Fruit fly (Drosophila melanogaster): Measurements from ENCODE around the gene CAH5.
A peak's percentile ranks its signal among the peaks of the same experiment; 100 is the strongest.

CAH5 gene

DNA sequence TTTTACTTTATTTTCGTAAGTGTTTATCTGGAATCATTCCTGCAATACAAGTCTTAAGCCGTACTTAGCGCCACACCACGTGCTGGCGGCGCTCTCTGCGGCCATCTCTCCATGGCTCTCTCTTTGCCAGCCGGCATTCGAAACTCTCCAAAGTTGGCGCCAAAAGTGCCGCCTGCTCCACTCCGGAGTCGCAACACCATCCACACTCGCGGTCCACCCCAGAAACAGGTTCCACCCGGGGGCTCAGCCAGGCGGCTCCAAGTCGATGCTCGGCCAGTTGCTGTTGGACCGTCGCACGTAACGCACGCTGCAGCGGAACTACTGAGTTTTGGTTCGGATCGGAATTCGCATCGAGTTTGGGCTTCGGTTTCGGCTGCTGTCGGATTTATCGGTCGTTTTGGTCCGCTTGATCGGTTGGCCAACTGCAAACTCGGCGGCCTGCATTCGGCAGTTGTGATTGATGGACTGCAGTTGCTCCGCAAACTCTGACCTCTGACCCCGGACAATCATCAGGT, 48.5 kb downstream of the CAH5 start, which contains the start of gene CG34347 (continued):
- TF ChIP-seq seq (GFP tag; IDR thresholded peaks at IDR 0.05) = 0 out of 2 replicates have a peak, but pooled peaks have one; percentile 9
- no peak for TF ChIP-seq CG1832 (GFP tag; optimal IDR thresholded peaks at IDR 0.05)
- TF ChIP-seq Mrtf (GFP tag; IDR thresholded peaks at IDR 0.05) = no peak
- no peak for TF ChIP-seq CG6854 (GFP tag; optimal IDR thresholded peaks at IDR 0.05)
- TF ChIP-seq ken (GFP tag; IDR thresholded peaks at IDR 0.05) = 0 out of 3 replicates have a peak, but pooled peaks have one; percentile 45
- TF ChIP-seq Asciz (GFP tag; optimal IDR thresholded peaks at IDR 0.05) = no peak
- TF ChIP-seq CG10462 (GFP tag; optimal IDR thresholded peaks at IDR 0.05) = no peak
- TF ChIP-seq Deaf1 (tag; optimal IDR thresholded peaks at IDR 0.05) = peak; percentile 93
- no peak for TF ChIP-seq Atf-2 (GFP tag; optimal IDR thresholded peaks at IDR 0.05)
- no peak for TF ChIP-seq CG6765 (GFP tag; optimal IDR thresholded peaks at IDR 0.05)
- TF ChIP-seq CG8944 (GFP tag; optimal IDR thresholded peaks at IDR 0.05) = no peak
- 0 out of 3 replicates have a peak, but pooled peaks have one; percentile 5 for TF ChIP-seq CG2889 (GFP tag; IDR thresholded peaks at IDR 0.05)
- TF ChIP-seq Sox100B (GFP tag; optimal IDR thresholded peaks at IDR 0.05) = no peak
- peak; percentile 33 for TF ChIP-seq Fer1 (GFP tag; optimal IDR thresholded peaks at IDR 0.05)
- TF ChIP-seq CG1024 (GFP tag; IDR thresholded peaks at IDR 0.05) = no peak
- TF ChIP-seq CG10147 (GFP tag; optimal IDR thresholded peaks at IDR 0.05) = no peak
- no peak for TF ChIP-seq sima (GFP tag; optimal IDR thresholded peaks at IDR 0.05)
- no peak for TF ChIP-seq CG1602 (GFP tag; optimal IDR thresholded peaks at IDR 0.05)
- no peak for TF ChIP-seq Optix (GFP tag; IDR thresholded peaks at IDR 0.05)
- TF ChIP-seq pum (GFP tag; optimal IDR thresholded peaks at IDR 0.05) = no peak
- TF ChIP-seq CG17385 (GFP tag; optimal IDR thresholded peaks at IDR 0.05) = no peak
- TF ChIP-seq corto (GFP tag; optimal IDR thresholded peaks at IDR 0.05) = no peak
- TF ChIP-seq mirr (GFP tag; optimal IDR thresholded peaks at IDR 0.05) = peak; percentile 38
- TF ChIP-seq nerfin-1 (tag; optimal IDR thresholded peaks at IDR 0.05) = no peak
- no peak for TF ChIP-seq Tbp (GFP tag; optimal IDR thresholded peaks at IDR 0.05)
- TF ChIP-seq emc (GFP tag; optimal IDR thresholded peaks at IDR 0.05) = no peak
- TF ChIP-seq Ptx1 (GFP tag; IDR thresholded peaks at IDR 0.05) = no peak

dm6 chr3R:31312287-31312686, 49.9 kb downstream of the CAH5 start:
- no peak for TF ChIP-seq ssp (GFP tag; IDR thresholded peaks at IDR 0.05)
- no peak for TF ChIP-seq CG15479 (GFP tag; optimal IDR thresholded peaks at IDR 0.05)
- TF ChIP-seq CG17385 (GFP tag; optimal IDR thresholded peaks at IDR 0.05) = no peak
- TF ChIP-seq Meics (GFP tag; optimal IDR thresholded peaks at IDR 0.05) = no peak
- TF ChIP-seq aop (GFP tag; IDR thresholded peaks at IDR 0.05) = peak; percentile 38; the same call in 1 of the 2 replicates
- TF ChIP-seq CG7987 (GFP tag; optimal IDR thresholded peaks at IDR 0.05) = no peak
- TF ChIP-seq Poxn (GFP tag; IDR thresholded peaks at IDR 0.05) = no peak
- no peak for TF ChIP-seq CG9437 (GFP tag; optimal IDR thresholded peaks at IDR 0.05)
- TF ChIP-seq prd (optimal IDR thresholded peaks at IDR 0.05) = no peak
- TF ChIP-seq prd (GFP tag; IDR thresholded peaks at IDR 0.05) = 0 out of 3 replicates have a peak, but pooled peaks have one; percentile 9
- peak in 1 of 2 experiments; percentile 28 for TF ChIP-seq bsh (GFP tag; optimal IDR thresholded peaks at IDR 0.05)
- TF ChIP-seq CG17912 (GFP tag; optimal IDR thresholded peaks at IDR 0.05) = no peak
- no peak for TF ChIP-seq Mes4 (GFP tag; optimal IDR thresholded peaks at IDR 0.05)
- TF ChIP-seq CG6791 (GFP tag; IDR thresholded peaks at IDR 0.05; ENCODE audit: partially characterized antibody) = no peak
- TF ChIP-seq sens (GFP tag) = peak; percentile 57
- 0 out of 2 replicates have a peak, but pooled peaks have one; percentile 14 for TF ChIP-seq CG6689 (GFP tag; IDR thresholded peaks at IDR 0.05)
- TF ChIP-seq Drgx (GFP tag; IDR thresholded peaks at IDR 0.05) = peak; percentile 49; the same call in 1 of the 2 replicates
- no peak for TF ChIP-seq CG10147 (GFP tag; optimal IDR thresholded peaks at IDR 0.05)
- TF ChIP-seq jumu (GFP tag; optimal IDR thresholded peaks at IDR 0.05) = no peak
- TF ChIP-seq bab2 (GFP tag; optimal IDR thresholded peaks at IDR 0.05) = no peak
- no peak for TF ChIP-seq ttk (GFP tag; IDR thresholded peaks at IDR 0.05)
- no peak for TF ChIP-seq CG5953 (GFP tag; IDR thresholded peaks at IDR 0.05)
- no peak for TF ChIP-seq B-H1 (GFP tag; IDR thresholded peaks at IDR 0.05)
